Fruit fly (Drosophila melanogaster): ENCODE data around the gene CG32195.

DNA sequence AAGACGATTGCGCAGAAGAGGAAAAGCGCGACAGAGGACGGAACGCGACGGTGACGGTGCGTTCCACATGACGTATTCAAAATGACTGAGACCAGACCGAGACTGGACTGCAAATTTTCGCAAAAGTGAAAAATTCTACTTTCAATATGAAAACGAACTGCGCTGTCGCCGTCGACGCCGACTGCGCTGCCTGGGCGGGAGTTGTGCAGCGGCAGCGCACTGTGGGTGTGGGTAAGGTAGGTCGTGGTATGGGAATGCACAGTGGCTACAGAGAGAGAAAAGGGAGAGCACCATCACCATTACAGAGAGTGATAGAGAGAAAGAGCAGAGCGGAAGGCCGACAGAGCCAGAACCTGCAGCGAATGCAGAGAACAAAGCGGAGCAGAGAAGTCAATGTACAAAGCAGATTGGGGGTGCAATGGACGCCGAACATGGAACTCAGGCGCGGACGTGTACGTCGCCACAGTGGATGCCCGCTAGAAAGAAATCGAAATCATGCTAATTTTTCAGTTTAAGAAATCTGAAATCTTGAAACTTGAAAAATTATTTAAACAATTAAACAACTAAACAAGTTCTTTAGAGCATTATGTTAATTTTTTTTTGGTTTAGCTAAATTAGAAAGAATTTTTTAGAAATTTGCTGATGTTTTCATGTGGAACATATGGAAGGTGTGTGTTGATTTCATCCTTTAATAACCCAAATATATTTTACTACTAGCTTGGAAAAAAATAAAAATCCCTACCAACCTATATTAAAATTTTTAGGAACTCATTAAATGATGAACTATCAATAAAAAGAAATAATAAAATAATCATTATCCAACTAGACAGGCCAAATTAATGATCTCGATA lies 47.9 kb upstream of the CG32195 start, which contains the start of gene Eip75B:
- TF ChIP-seq h (optimal IDR thresholded peaks at IDR 0.05) (no peak), insv (optimal IDR thresholded peaks at IDR 0.05) (no peak)
